Worm (Caenorhabditis elegans) whole organism, young adult: ENCODE results near the gene tbb-1.

Experiments used
- B0035.1 ChIP-seq: sonication (generic microtip); optimal IDR thresholded peaks from 2 replicates; lab custom pipeline; 2016; ENCODE audit warnings: missing genetic modification characterization, mild to moderate bottlenecking, missing compliant biosample characterization, missing genotype, missing genetic modification reagents
- B0261.1 ChIP-seq: sonication (generic microtip); optimal IDR thresholded peaks from 2 replicates; lab custom pipeline; 2016; ENCODE audit warnings: mild to moderate bottlenecking, missing genetic modification characterization, moderate library complexity, missing compliant biosample characterization
- B0336.3 ChIP-seq: fragments of 200-800 bp; sonication (Bioruptor generic); IDR thresholded peaks from 2 replicates; pipeline ENCODE4 v1.3.6; 2022; ENCODE audit warnings: missing genetic modification characterization, missing compliant biosample characterization
- C06A6.2 ChIP-seq: fragments of 200-800 bp; sonication (Bioruptor generic); conservative IDR thresholded peaks from 2 replicates; pipeline ENCODE4 v1.3.6; 2022; ENCODE audit warnings: missing genetic modification characterization, missing compliant biosample characterization
- F10E7.11 ChIP-seq: sonication (generic microtip); optimal IDR thresholded peaks from 2 replicates; lab custom pipeline; 2017; ENCODE audit warnings: mild to moderate bottlenecking, missing genetic modification characterization, moderate library complexity, missing compliant biosample characterization
- F23B12.7 ChIP-seq: sonication (generic microtip); optimal IDR thresholded peaks from 2 replicates; lab custom pipeline; 2017; ENCODE audit warnings: missing genetic modification characterization, mild to moderate bottlenecking, missing compliant biosample characterization, antibody characterized with exemption, moderate library complexity; ENCODE audit not compliant: insufficient read depth
- F39B2.1 ChIP-seq: fragments of 200-800 bp; sonication (Bioruptor generic); IDR thresholded peaks from 2 replicates; pipeline ENCODE4 v1.3.6; 2022; ENCODE audit warnings: missing genetic modification reagents, missing genetic modification characterization, missing compliant biosample characterization
- F52B5.7 ChIP-seq: sonication (generic microtip); optimal IDR thresholded peaks from 2 replicates; lab custom pipeline; 2016; ENCODE audit warnings: mild to moderate bottlenecking, missing genetic modification characterization, missing compliant biosample characterization
- F57A8.1 ChIP-seq: fragments of 200-800 bp; sonication (Bioruptor generic); optimal IDR thresholded peaks from 2 replicates; lab custom pipeline; 2018; ENCODE audit warnings: mild to moderate bottlenecking, missing genetic modification characterization, moderate library complexity, missing compliant biosample characterization
- Y53F4B.3 ChIP-seq: fragments of 200-800 bp; sonication (Bioruptor generic); IDR thresholded peaks from 2 replicates; pipeline ENCODE4 v1.3.6; 2022; ENCODE audit warnings: missing genetic modification reagents, missing genetic modification characterization, missing compliant biosample characterization
- Y53G8AR.9 ChIP-seq: fragments of 200-800 bp; sonication (Bioruptor generic); conservative IDR thresholded peaks from 2 replicates; pipeline ENCODE4 v1.3.6; 2022; ENCODE audit warnings: missing genetic modification reagents, missing genetic modification characterization, missing compliant biosample characterization
- Y56A3A.18 ChIP-seq: fragments of 200-800 bp; sonication (Bioruptor generic); IDR thresholded peaks from 2 replicates; pipeline ENCODE4 v1.3.6; 2022; ENCODE audit warnings: missing genetic modification reagents, missing genetic modification characterization, missing compliant biosample characterization
- Y67H2A.10 ChIP-seq: fragments of 200-800 bp; sonication (Bioruptor generic); conservative IDR thresholded peaks from 2 replicates; pipeline ENCODE4 v1.3.6; 2022; ENCODE audit warnings: missing genetic modification reagents, missing genetic modification characterization, missing compliant biosample characterization
- ama-1 ChIP-seq, 3 experiments: fragments of 150-350 bp in 1 of 3; sonication (generic microtip) in 2 of 3; optimal IDR thresholded peaks; 2 replicates each; lab custom pipeline; 2014 to 2018; ENCODE audit warnings: missing biosample characterization in 2 of 3, missing genetic modification characterization in 2 of 3, missing genetic modification reagents in 2 of 3
- attf-3 ChIP-seq: fragments of 200-800 bp; sonication (Bioruptor generic); conservative IDR thresholded peaks from 2 replicates; pipeline ENCODE4 v1.3.6; 2022; ENCODE audit warnings: missing genetic modification reagents, missing genetic modification characterization, missing compliant biosample characterization
- attf-6 ChIP-seq: fragments of 200-800 bp; sonication (Bioruptor generic); IDR thresholded peaks from 2 replicates; pipeline ENCODE4 v1.3.6; 2022; ENCODE audit warnings: missing genetic modification reagents, missing genetic modification characterization, missing compliant biosample characterization
- bed-2 ChIP-seq: fragments of 200-800 bp; sonication (Bioruptor generic); IDR thresholded peaks from 2 replicates; pipeline ENCODE4 v1.3.6; 2022; ENCODE audit warnings: missing genetic modification reagents, missing genetic modification characterization, missing compliant biosample characterization
- ceh-91 ChIP-seq: fragments of 200-800 bp; sonication (Bioruptor generic); IDR thresholded peaks from 2 replicates; pipeline ENCODE4 v1.3.6; 2022; ENCODE audit warnings: missing genetic modification reagents, missing genetic modification characterization, missing compliant biosample characterization
- chd-7 ChIP-seq: sonication (generic microtip); optimal IDR thresholded peaks from 2 replicates; lab custom pipeline; 2016; ENCODE audit warnings: mild to moderate bottlenecking, missing genetic modification characterization, moderate library complexity, missing compliant biosample characterization
- die-1 ChIP-seq: sonication (generic microtip); optimal IDR thresholded peaks from 2 replicates; lab custom pipeline; 2016; ENCODE audit warnings: missing genotype, mild to moderate bottlenecking, missing genetic modification characterization, missing compliant biosample characterization
- dpff-1 ChIP-seq: sonication (generic microtip); optimal IDR thresholded peaks from 2 replicates; lab custom pipeline; 2017; ENCODE audit warnings: mild to moderate bottlenecking, missing genetic modification characterization, missing compliant biosample characterization
- efl-1 ChIP-seq: fragments of 150-350 bp; optimal IDR thresholded peaks from 2 replicates; lab custom pipeline; 2014; ENCODE audit warnings: missing biosample characterization, missing genetic modification reagents, missing genetic modification characterization
- egl-44 ChIP-seq: fragments of 200-800 bp; sonication (Bioruptor generic); IDR thresholded peaks from 2 replicates; pipeline ENCODE4 v1.3.6; 2022; ENCODE audit warnings: missing genetic modification reagents, missing genetic modification characterization, missing compliant biosample characterization
- fkh-3 ChIP-seq: sonication (generic microtip); optimal IDR thresholded peaks from 2 replicates; lab custom pipeline; 2016; ENCODE audit warnings: mild to moderate bottlenecking, missing genetic modification characterization, missing compliant biosample characterization
- hlh-12 ChIP-seq: sonication (generic microtip); optimal IDR thresholded peaks from 2 replicates; lab custom pipeline; 2016; ENCODE audit warnings: missing genetic modification characterization, missing compliant biosample characterization
- hmg-1.2 ChIP-seq: fragments of 200-800 bp; sonication (Bioruptor generic); IDR thresholded peaks from 2 replicates; pipeline ENCODE4 v1.3.6; 2022; ENCODE audit warnings: missing genetic modification reagents, missing genetic modification characterization, missing compliant biosample characterization
- hmg-20 ChIP-seq: fragments of 200-800 bp; sonication (Bioruptor generic); IDR thresholded peaks from 2 replicates; pipeline ENCODE4 v1.3.6; 2022; ENCODE audit warnings: missing genetic modification reagents, missing genetic modification characterization, missing compliant biosample characterization
- hrde-1 ChIP-seq: sonication (generic microtip); optimal IDR thresholded peaks from 2 replicates; lab custom pipeline; 2016; ENCODE audit warnings: missing genetic modification characterization, mild to moderate bottlenecking, missing compliant biosample characterization, moderate library complexity, missing genotype, missing genetic modification reagents, borderline replicate concordance
- hsf-1 ChIP-seq: fragments of 200-800 bp; sonication (Bioruptor generic); IDR thresholded peaks from 2 replicates; pipeline ENCODE4 v1.3.6; 2022; ENCODE audit warnings: missing genetic modification reagents, missing genetic modification characterization, missing compliant biosample characterization
- let-526 ChIP-seq: fragments of 200-800 bp; sonication (Bioruptor generic); IDR thresholded peaks from 2 replicates; pipeline ENCODE4 v1.3.6; 2022; ENCODE audit warnings: missing genetic modification reagents, missing genetic modification characterization, missing compliant biosample characterization
- let-607 ChIP-seq, 2 experiments: fragments of 200-800 bp in 1 of 2; sonication (Bioruptor generic) in 1 of 2; sonication (generic microtip) in 1 of 2; optimal IDR thresholded peaks; 2 replicates each; lab custom pipeline; 2016 to 2018; ENCODE audit warnings: mild to moderate bottlenecking in 2 of 2, missing compliant biosample characterization in 2 of 2, missing genetic modification characterization in 2 of 2, moderate library complexity in 2 of 2, missing genotype in 1 of 2
- lir-1 ChIP-seq: fragments of 200-800 bp; sonication (Bioruptor generic); conservative IDR thresholded peaks from 2 replicates; pipeline ENCODE4 v1.3.6; 2022; ENCODE audit warnings: missing genetic modification reagents, missing genetic modification characterization, missing compliant biosample characterization
- lsl-1 ChIP-seq: fragments of 200-800 bp; sonication (Bioruptor generic); optimal IDR thresholded peaks from 2 replicates; lab custom pipeline; 2018; ENCODE audit warnings: mild to moderate bottlenecking, missing genetic modification characterization, moderate library complexity, missing compliant biosample characterization
- madf-10 ChIP-seq: sonication (generic microtip); optimal IDR thresholded peaks from 2 replicates; lab custom pipeline; 2016; ENCODE audit warnings: mild to moderate bottlenecking, missing genetic modification characterization, missing compliant biosample characterization
- madf-6 ChIP-seq: fragments of 200-800 bp; sonication (Bioruptor generic); IDR thresholded peaks from 2 replicates; pipeline ENCODE4 v1.3.6; 2022; ENCODE audit warnings: missing genetic modification reagents, missing genetic modification characterization, missing compliant biosample characterization
- madf-8 ChIP-seq: fragments of 200-800 bp; sonication (Bioruptor generic); conservative IDR thresholded peaks from 2 replicates; pipeline ENCODE4 v1.3.6; 2022; ENCODE audit warnings: missing genetic modification reagents, missing genetic modification characterization, missing compliant biosample characterization
- mcd-1 ChIP-seq: fragments of 200-800 bp; sonication (Bioruptor generic); IDR thresholded peaks from 2 replicates; pipeline ENCODE4 v1.3.6; 2022; ENCODE audit warnings: missing genetic modification reagents, missing genetic modification characterization, missing compliant biosample characterization
- nhr-120 ChIP-seq: fragments of 200-800 bp; sonication (Bioruptor generic); IDR thresholded peaks from 2 replicates; pipeline ENCODE4 v1.3.6; 2022; ENCODE audit warnings: missing genetic modification characterization, missing compliant biosample characterization
- nhr-80 ChIP-seq: sonication (generic microtip); optimal IDR thresholded peaks from 2 replicates; lab custom pipeline; 2016; ENCODE audit warnings: missing genetic modification characterization, missing compliant biosample characterization
- nhr-90 ChIP-seq: sonication (generic microtip); optimal IDR thresholded peaks from 2 replicates; lab custom pipeline; 2016; ENCODE audit warnings: missing genotype, mild to moderate bottlenecking, missing genetic modification characterization, missing compliant biosample characterization
- rcor-1 ChIP-seq: fragments of 200-800 bp; sonication (Bioruptor generic); IDR thresholded peaks from 2 replicates; pipeline ENCODE4 v1.3.6; 2022; ENCODE audit warnings: missing genetic modification reagents, missing genetic modification characterization, missing compliant biosample characterization
- snpc-1.3 ChIP-seq: sonication (generic microtip); optimal IDR thresholded peaks from 2 replicates; lab custom pipeline; 2017; ENCODE audit warnings: missing genetic modification characterization, mild to moderate bottlenecking, missing compliant biosample characterization, antibody characterized with exemption, moderate library complexity, missing genotype, missing genetic modification reagents; ENCODE audit not compliant: insufficient read depth
- snpc-3.4 ChIP-seq: sonication (generic microtip); optimal IDR thresholded peaks from 2 replicates; lab custom pipeline; 2017; ENCODE audit warnings: missing genetic modification characterization, mild to moderate bottlenecking, missing compliant biosample characterization, antibody characterized with exemption, moderate library complexity, missing genotype, missing genetic modification reagents
- somi-1 ChIP-seq: fragments of 200-800 bp; sonication (Bioruptor generic); optimal IDR thresholded peaks from 2 replicates; lab custom pipeline; 2018; ENCODE audit warnings: mild to moderate bottlenecking, missing genetic modification characterization, missing compliant biosample characterization
- tbp1 ChIP-seq: fragments of 200-800 bp; sonication (Bioruptor generic); optimal IDR thresholded peaks from 2 replicates; lab custom pipeline; 2018; ENCODE audit warnings: mild to moderate bottlenecking, missing genetic modification characterization, missing compliant biosample characterization
- xnd-1 ChIP-seq: sonication (generic microtip); optimal IDR thresholded peaks from 2 replicates; lab custom pipeline; 2016; ENCODE audit warnings: missing genotype, missing genetic modification reagents, missing genetic modification characterization, missing compliant biosample characterization
- ztf-18 ChIP-seq: sonication (generic microtip); optimal IDR thresholded peaks from 2 replicates; lab custom pipeline; 2016; ENCODE audit warnings: missing genotype, mild to moderate bottlenecking, missing genetic modification characterization, missing compliant biosample characterization
- ztf-28 ChIP-seq: fragments of 200-800 bp; sonication (Bioruptor generic); IDR thresholded peaks from 2 replicates; pipeline ENCODE4 v1.3.6; 2022; ENCODE audit warnings: missing genetic modification reagents, missing genetic modification characterization, missing compliant biosample characterization

The tbb-1 gene

DNA sequence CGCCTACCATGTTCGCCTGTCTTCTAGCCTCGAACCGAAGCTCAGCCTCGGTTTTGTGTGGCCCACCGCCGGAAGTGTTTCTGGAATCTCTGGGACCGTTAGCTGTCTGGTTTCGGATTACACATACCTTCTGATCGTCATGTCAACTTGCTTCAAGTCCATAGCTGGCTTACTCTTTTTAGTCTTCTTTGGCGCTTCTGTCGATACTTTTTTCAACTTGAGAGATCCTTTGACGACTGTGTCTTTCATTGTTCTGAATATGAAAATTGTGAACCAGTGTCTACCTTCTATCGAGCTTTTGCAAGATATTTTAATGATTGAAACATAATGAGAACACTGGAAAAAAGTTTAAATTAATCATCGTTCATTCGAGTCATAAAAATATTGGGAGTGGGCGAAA lies 1.7 kb downstream of the tbb-1 start, which contains the start of gene K01G5.8:
Gene K01G5.8 (minus strand): TSS at position 255 of the 400 bp plus-strand sequence.
- TF ChIP-seq F23B12.7 (tag; lab: Kevin White, UChicago) (no peak), hmg-1.2 (GFP tag; lab: Robert Waterston, UW) (no peak), nhr-120 (GFP tag; lab: Robert Waterston, UW) (no peak), tbp1 (no peak), attf-6 (no peak), F39B2.1 (GFP tag; lab: Robert Waterston, UW) (0 out of 2 replicates have a peak, but pooled peaks have one; percentile 11), snpc-1.3 (tag; lab: Kevin White, UChicago) (peak; percentile 54), Y53F4B.3 (GFP tag; lab: Robert Waterston, UW) (no peak), lsl-1 (GFP tag; lab: Kevin White, UChicago) (no peak), madf-8 (no peak), B0336.3 (GFP tag; lab: Robert Waterston, UW) (peak; percentile 26; the same call in 1 of the 2 replicates), B0035.1 (no peak), hlh-12 (no peak), somi-1 (GFP tag; lab: Kevin White, UChicago) (no peak), F52B5.7 (tag; lab: Kevin White, UChicago) (no peak), ceh-91 (GFP tag; lab: Robert Waterston, UW) (no peak), hsf-1 (peak; percentile 66), efl-1 (peak; percentile 20), rcor-1 (0 out of 2 replicates have a peak, but pooled peaks have one; percentile 29), nhr-80 (tag; lab: Kevin White, UChicago) (no peak), bed-2 (no peak), mcd-1 (GFP tag; lab: Robert Waterston, UW) (peak; percentile 6; the same call in 1 of the 2 replicates), madf-10 (no peak), egl-44 (GFP tag; lab: Robert Waterston, UW) (no peak), hmg-20 (GFP tag; lab: Robert Waterston, UW) (no peak), nhr-90 (no peak), madf-6 (peak; percentile 67), let-526 (GFP tag; lab: Robert Waterston, UW) (no peak), ztf-18 (no peak), chd-7 (tag; lab: Kevin White, UChicago) (no peak), snpc-3.4 (tag; lab: Kevin White, UChicago) (no peak), dpff-1 (tag; lab: Kevin White, UChicago) (no peak), ama-1 (optimal IDR thresholded peaks at IDR 0.05; lab: Kevin White, UChicago) (peak; percentile 60), ama-1 (GFP tag; optimal IDR thresholded peaks at IDR 0.05; lab: Kevin White, UChicago) (peak in 1 of 2 experiments; percentile 10), Y56A3A.18 (GFP tag; lab: Robert Waterston, UW) (no peak), fkh-3 (tag; lab: Kevin White, UChicago) (no peak), attf-3 (no peak), xnd-1 (tag; lab: Kevin White, UChicago) (no peak), B0261.1 (tag; lab: Kevin White, UChicago) (no peak), let-607 (tag; optimal IDR thresholded peaks at IDR 0.05; lab: Kevin White, UChicago) (no peak), Y53G8AR.9 (GFP tag; lab: Robert Waterston, UW) (peak; percentile 61; the same call in 1 of the 2 replicates), ztf-28 (GFP tag; lab: Robert Waterston, UW) (no peak), F10E7.11 (no peak), Y67H2A.10 (GFP tag; lab: Robert Waterston, UW) (0 out of 2 replicates have a peak, but pooled peaks have one; percentile 30), die-1 (tag; lab: Kevin White, UChicago) (no peak), hrde-1 (tag; lab: Kevin White, UChicago) (no peak), F57A8.1 (no peak), C06A6.2 (GFP tag; lab: Robert Waterston, UW) (no peak), lir-1 (GFP tag; lab: Robert Waterston, UW) (no peak)
